Fruit fly (Drosophila melanogaster): ENCODE measurements around the gene Acsx2.

DNA sequence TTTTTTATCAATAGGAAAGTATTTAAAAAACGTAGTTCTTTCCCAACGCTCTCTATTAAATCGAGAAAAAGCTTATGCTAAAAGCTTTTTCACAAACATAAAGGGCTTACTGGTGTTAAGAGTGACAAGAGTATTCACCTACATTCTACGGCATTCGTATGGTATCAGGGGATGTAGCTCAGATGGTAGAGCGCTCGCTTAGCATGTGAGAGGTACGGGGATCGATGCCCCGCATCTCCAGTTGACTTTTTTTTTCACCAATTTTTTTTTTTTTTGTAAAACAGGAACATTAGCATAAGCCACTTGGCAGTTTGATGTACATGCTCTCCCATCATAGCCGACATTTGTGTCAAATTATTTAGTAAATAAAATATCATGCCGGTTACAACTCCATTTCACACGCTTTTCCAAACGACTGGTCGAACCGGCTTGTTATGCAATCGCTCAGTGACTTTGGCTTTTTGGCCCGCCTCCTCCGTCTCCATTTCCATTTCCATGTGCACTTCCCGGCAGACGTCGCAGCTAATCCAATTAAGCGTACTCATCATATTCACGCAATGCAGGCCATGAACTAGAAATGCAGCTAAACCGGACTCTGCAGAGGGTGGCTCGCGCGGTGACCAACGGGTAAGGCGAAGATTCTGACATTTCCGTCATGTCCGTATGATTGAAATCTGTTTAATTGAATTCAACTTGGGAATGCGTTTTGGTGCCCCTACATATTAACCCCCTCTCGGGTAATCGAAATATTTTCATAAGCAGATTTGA lies 12.4 kb downstream of the Acsx2 start:
- TF ChIP-seq toe (GFP tag; optimal IDR thresholded peaks at IDR 0.05) (no peak), Crg-1 (GFP tag; optimal IDR thresholded peaks at IDR 0.05) (no peak), CG33017 (tag; optimal IDR thresholded peaks at IDR 0.05) (no peak), CG14711 (tag; optimal IDR thresholded peaks at IDR 0.05) (no peak)

All from whole organism, adult.